Fruit fly (Drosophila melanogaster): ENCODE measurements around the gene slp2.

The slp2 gene

dm6 chr2L:3846520-3846919, 9.9 kb downstream of the slp2 start (continued):
- TF ChIP-seq tx (GFP tag; optimal IDR thresholded peaks at IDR 0.05) (no peak), CG33213 (GFP tag; optimal IDR thresholded peaks at IDR 0.05) (no peak), CG12299 (tag; optimal IDR thresholded peaks at IDR 0.05) (no peak), phol (tag; optimal IDR thresholded peaks at IDR 0.05) (no peak), crp (GFP tag; optimal IDR thresholded peaks at IDR 0.05) (no peak), CG9437 (GFP tag; optimal IDR thresholded peaks at IDR 0.05) (no peak), gsb (GFP tag; IDR thresholded peaks at IDR 0.05) (no peak)

DNA sequence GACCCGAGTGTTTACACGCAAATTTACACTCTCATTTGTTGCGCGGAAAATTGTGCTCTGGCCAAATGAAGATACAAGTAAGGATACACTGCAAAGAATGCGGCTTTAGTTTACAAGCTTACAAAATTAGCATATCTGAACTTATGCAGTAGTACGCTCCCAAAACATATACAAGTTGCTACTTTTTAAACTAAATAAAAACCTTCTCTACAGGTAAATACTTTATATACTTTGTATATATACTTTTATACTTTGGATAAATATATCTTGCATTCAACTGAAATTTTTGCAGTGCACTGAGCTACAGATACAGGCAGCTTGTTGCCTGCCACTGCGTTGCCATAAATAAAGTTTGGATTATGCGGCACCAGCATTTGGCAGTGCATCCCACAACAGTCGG, 11.3 kb downstream of the slp2 start:
- TF ChIP-seq pfk (GFP tag; optimal IDR thresholded peaks at IDR 0.05) (no peak), sens (GFP tag) (peak; percentile 58)

- TF ChIP-seq CG12104 (GFP tag; optimal IDR thresholded peaks at IDR 0.05) (no peak), CG11504 (tag; optimal IDR thresholded peaks at IDR 0.05) (peak; percentile 68), Hr39 (optimal IDR thresholded peaks at IDR 0.05) (no peak), Hr51 (GFP tag; optimal IDR thresholded peaks at IDR 0.05) (peak in 1 of 2 experiments; percentile 41), lov (optimal IDR thresholded peaks at IDR 0.05) (no peak), lov (GFP tag; IDR thresholded peaks at IDR 0.05) (no peak), CG10979 (tag; optimal IDR thresholded peaks at IDR 0.05) (peak; percentile 82), CG18262 (tag; optimal IDR thresholded peaks at IDR 0.05) (peak; percentile 77), CG12391 (tag; optimal IDR thresholded peaks at IDR 0.05) (peak; percentile 57), pzg (GFP tag; optimal IDR thresholded peaks at IDR 0.05) (no peak), sc (optimal IDR thresholded peaks at IDR 0.05) (no peak), sc (GFP tag; optimal IDR thresholded peaks at IDR 0.05) (peak; percentile 24), CG2875 (GFP tag; optimal IDR thresholded peaks at IDR 0.05) (peak; percentile 45), CG12769 (tag; optimal IDR thresholded peaks at IDR 0.05) (no peak), jumu (GFP tag; optimal IDR thresholded peaks at IDR 0.05) (no peak), nmo (GFP tag; optimal IDR thresholded peaks at IDR 0.05) (peak; percentile 71), CG3407 (GFP tag; optimal IDR thresholded peaks at IDR 0.05) (peak; percentile 30), Elba2 (GFP tag; optimal IDR thresholded peaks at IDR 0.05) (no peak), ci (GFP tag; IDR thresholded peaks at IDR 0.05) (peak; percentile 74; the same call in 2 of the 3 replicates), Xbp1 (GFP tag; optimal IDR thresholded peaks at IDR 0.05) (peak; percentile 9), CG9876 (GFP tag; optimal IDR thresholded peaks at IDR 0.05) (no peak), ab (GFP tag; optimal IDR thresholded peaks at IDR 0.05) (no peak), Meics (GFP tag; optimal IDR thresholded peaks at IDR 0.05) (no peak), tin (GFP tag; optimal IDR thresholded peaks at IDR 0.05) (peak; percentile 16), sisA (GFP tag; IDR thresholded peaks at IDR 0.05) (peak; percentile 32; the same call in 1 of the 2 replicates), phol (tag; optimal IDR thresholded peaks at IDR 0.05) (peak; percentile 74), gcm (GFP tag; optimal IDR thresholded peaks at IDR 0.05) (peak; percentile 39), peb (GFP tag; IDR thresholded peaks at IDR 0.05) (0 out of 2 replicates have a peak, but pooled peaks have one; percentile 31), h (optimal IDR thresholded peaks at IDR 0.05) (no peak), twi (tag; optimal IDR thresholded peaks at IDR 0.05) (peak; percentile 9), CG15601 (tag; optimal IDR thresholded peaks at IDR 0.05) (peak; percentile 78), CG10654 (GFP tag; optimal IDR thresholded peaks at IDR 0.05) (peak; percentile 17), ranshi (GFP tag; IDR thresholded peaks at IDR 0.05) (0 out of 2 replicates have a peak, but pooled peaks have one; percentile 7), CG1603 (tag; optimal IDR thresholded peaks at IDR 0.05) (peak; percentile 59), CTCF (GFP tag; optimal IDR thresholded peaks at IDR 0.05) (no peak), gcm2 (GFP tag; optimal IDR thresholded peaks at IDR 0.05) (no peak), Opbp (GFP tag; IDR thresholded peaks at IDR 0.05; ENCODE audit: partially characterized antibody) (no peak), Hr78 (GFP tag; optimal IDR thresholded peaks at IDR 0.05) (peak in 1 of 2 experiments; percentile 24), az2 (GFP tag; optimal IDR thresholded peaks at IDR 0.05) (peak; percentile 15), unpg (GFP tag; optimal IDR thresholded peaks at IDR 0.05) (peak; percentile 59), CG30403 (GFP tag; optimal IDR thresholded peaks at IDR 0.05) (peak; percentile 29)
These were observed 14.7 kb downstream of the slp2 start for dm6 chr2L:3851308-3851707.
